Worm (Caenorhabditis elegans) whole organism, L2 larva: ENCODE measurements around the gene C30B5.6.

Source experiments
- C34F6.9 ChIP-seq: fragments of 150-350 bp; optimal IDR thresholded peaks from 2 replicates; lab custom pipeline; 2014; ENCODE audit warnings: missing biosample characterization, missing genetic modification characterization
- Y55F3AM.14 ChIP-seq: fragments of 200-800 bp; sonication (Bioruptor generic); optimal IDR thresholded peaks from 2 replicates; lab custom pipeline; 2018; ENCODE audit warnings: mild to moderate bottlenecking, missing genetic modification characterization, missing compliant biosample characterization
- alr-1 ChIP-seq: fragments of 150-350 bp; optimal IDR thresholded peaks from 2 replicates; lab custom pipeline; 2014; ENCODE audit warnings: missing biosample characterization, missing genetic modification characterization
- aly-2 ChIP-seq: fragments of 150-350 bp; optimal IDR thresholded peaks from 2 replicates; lab custom pipeline; 2014; ENCODE audit warnings: missing biosample characterization, missing genetic modification characterization
- blmp-1 ChIP-seq: sonication (generic microtip); optimal IDR thresholded peaks from 2 replicates; lab custom pipeline; 2017; ENCODE audit warnings: missing genetic modification characterization, mild to moderate bottlenecking, missing compliant biosample characterization, antibody characterized with exemption, moderate library complexity; ENCODE audit not compliant: insufficient read depth
- ceh-16 ChIP-seq: fragments of 150-350 bp; optimal IDR thresholded peaks from 2 replicates; lab custom pipeline; 2014; ENCODE audit warnings: missing biosample characterization, missing genetic modification characterization
- ceh-82 ChIP-seq: fragments of 150-350 bp; optimal IDR thresholded peaks from 2 replicates; lab custom pipeline; 2014; ENCODE audit warnings: missing biosample characterization, missing genetic modification characterization
- crh-2 ChIP-seq: sonication (generic microtip); optimal IDR thresholded peaks from 2 replicates; lab custom pipeline; 2017; ENCODE audit warnings: missing biosample characterization, missing genetic modification characterization
- dmd-4 ChIP-seq: sonication (generic microtip); optimal IDR thresholded peaks from 2 replicates; lab custom pipeline; 2017; ENCODE audit warnings: missing biosample characterization, missing genetic modification characterization
- elt-1 ChIP-seq: fragments of 150-350 bp; optimal IDR thresholded peaks from 2 replicates; lab custom pipeline; 2014; ENCODE audit warnings: missing biosample characterization, missing genetic modification characterization
- elt-3 ChIP-seq: sonication (generic microtip); optimal IDR thresholded peaks from 2 replicates; lab custom pipeline; 2017; ENCODE audit warnings: missing biosample characterization, missing genetic modification characterization
- fos-1 ChIP-seq: fragments of 150-350 bp; optimal IDR thresholded peaks from 2 replicates; lab custom pipeline; 2014; ENCODE audit warnings: missing biosample characterization, missing genetic modification characterization
- gmeb-1 ChIP-seq: fragments of 150-350 bp; optimal IDR thresholded peaks from 2 replicates; lab custom pipeline; 2014; ENCODE audit warnings: missing biosample characterization, missing genetic modification characterization
- lin-13 ChIP-seq: fragments of 150-350 bp; optimal IDR thresholded peaks from 2 replicates; lab custom pipeline; 2014; ENCODE audit warnings: missing biosample characterization, missing genetic modification reagents, missing genetic modification characterization
- lin-39 ChIP-seq: fragments of 150-350 bp; optimal IDR thresholded peaks from 2 replicates; lab custom pipeline; 2014; ENCODE audit warnings: missing biosample characterization, missing genetic modification reagents, missing genetic modification characterization
- mab-5 ChIP-seq: fragments of 150-350 bp; optimal IDR thresholded peaks from 2 replicates; lab custom pipeline; 2014; ENCODE audit warnings: missing biosample characterization, missing genetic modification characterization
- mdl-1 ChIP-seq, 2 experiments: fragments of 150-350 bp in 1 of 2; sonication (generic microtip) in 1 of 2; optimal IDR thresholded peaks; 2 replicates each; lab custom pipeline; 2017; ENCODE audit warnings: missing biosample characterization in 2 of 2, missing genetic modification characterization in 2 of 2
- nhr-10 ChIP-seq: sonication (generic microtip); optimal IDR thresholded peaks from 2 replicates; lab custom pipeline; 2017; ENCODE audit warnings: missing biosample characterization, missing genetic modification characterization
- nhr-11 ChIP-seq: fragments of 150-350 bp; optimal IDR thresholded peaks from 2 replicates; lab custom pipeline; 2014; ENCODE audit warnings: missing biosample characterization, missing genetic modification characterization
- nhr-12 ChIP-seq: fragments of 150-350 bp; optimal IDR thresholded peaks from 2 replicates; lab custom pipeline; 2014; ENCODE audit warnings: missing biosample characterization, missing genetic modification characterization
- nhr-129 ChIP-seq: fragments of 150-350 bp; optimal IDR thresholded peaks from 2 replicates; lab custom pipeline; 2014; ENCODE audit warnings: missing biosample characterization, missing genetic modification characterization
- nhr-23 ChIP-seq: fragments of 150-350 bp; optimal IDR thresholded peaks from 2 replicates; lab custom pipeline; 2014; ENCODE audit warnings: missing biosample characterization, missing genetic modification reagents, missing genetic modification characterization
- nhr-237 ChIP-seq: fragments of 150-350 bp; optimal IDR thresholded peaks from 2 replicates; lab custom pipeline; 2014; ENCODE audit warnings: missing biosample characterization, missing genetic modification characterization
- nhr-25 ChIP-seq: fragments of 150-350 bp; sonication (generic microtip); optimal IDR thresholded peaks from 3 replicates; lab custom pipeline; 2014; ENCODE audit warnings: missing biosample characterization, missing genetic modification characterization
- skn-1 ChIP-seq: sonication (generic microtip); optimal IDR thresholded peaks from 2 replicates; lab custom pipeline; 2017; ENCODE audit warnings: missing biosample characterization, missing genetic modification characterization
- sma-3 ChIP-seq: sonication (generic microtip); optimal IDR thresholded peaks from 2 replicates; lab custom pipeline; 2016; ENCODE audit warnings: missing genetic modification reagents, missing genetic modification characterization, missing compliant biosample characterization
- sma-9 ChIP-seq, 2 experiments: fragments of 150-350 bp in 1 of 2; sonication (generic microtip) in 1 of 2; optimal IDR thresholded peaks; 2 replicates each; lab custom pipeline; 2014 to 2016; ENCODE audit warnings: missing genetic modification characterization in 2 of 2, mild to moderate bottlenecking in 1 of 2, missing biosample characterization in 1 of 2, missing compliant biosample characterization in 1 of 2, missing genetic modification reagents in 1 of 2, moderate library complexity in 1 of 2
- snpc-4 ChIP-seq: fragments of 150-350 bp; optimal IDR thresholded peaks from 2 replicates; lab custom pipeline; 2014; ENCODE audit warnings: missing biosample characterization, missing genetic modification characterization
- unc-39 ChIP-seq: fragments of 150-350 bp; optimal IDR thresholded peaks from 2 replicates; lab custom pipeline; 2014; ENCODE audit warnings: missing biosample characterization, missing genetic modification characterization
- unc-55 ChIP-seq: fragments of 150-350 bp; sonication (generic microtip); optimal IDR thresholded peaks from 3 replicates; lab custom pipeline; 2014; ENCODE audit warnings: missing biosample characterization, missing genetic modification reagents, missing genetic modification characterization
- unc-62 ChIP-seq: fragments of 150-350 bp; optimal IDR thresholded peaks from 2 replicates; lab custom pipeline; 2014; ENCODE audit warnings: missing biosample characterization, missing genetic modification reagents, missing genetic modification characterization
- zag-1 ChIP-seq: fragments of 150-350 bp; optimal IDR thresholded peaks from 2 replicates; lab custom pipeline; 2014; ENCODE audit warnings: missing biosample characterization, missing genetic modification characterization
- ztf-1 ChIP-seq: fragments of 200-800 bp; sonication (Bioruptor generic); conservative IDR thresholded peaks from 2 replicates; pipeline ENCODE4 v1.3.6; 2022; ENCODE audit warnings: missing genetic modification characterization, missing compliant biosample characterization
- ztf-11 ChIP-seq: sonication (generic microtip); optimal IDR thresholded peaks from 2 replicates; lab custom pipeline; 2017; ENCODE audit warnings: missing biosample characterization, missing genetic modification characterization
- ztf-4 ChIP-seq: fragments of 150-350 bp; optimal IDR thresholded peaks from 2 replicates; lab custom pipeline; 2014; ENCODE audit warnings: missing biosample characterization, missing genetic modification characterization

Gene C30B5.6

DNA sequence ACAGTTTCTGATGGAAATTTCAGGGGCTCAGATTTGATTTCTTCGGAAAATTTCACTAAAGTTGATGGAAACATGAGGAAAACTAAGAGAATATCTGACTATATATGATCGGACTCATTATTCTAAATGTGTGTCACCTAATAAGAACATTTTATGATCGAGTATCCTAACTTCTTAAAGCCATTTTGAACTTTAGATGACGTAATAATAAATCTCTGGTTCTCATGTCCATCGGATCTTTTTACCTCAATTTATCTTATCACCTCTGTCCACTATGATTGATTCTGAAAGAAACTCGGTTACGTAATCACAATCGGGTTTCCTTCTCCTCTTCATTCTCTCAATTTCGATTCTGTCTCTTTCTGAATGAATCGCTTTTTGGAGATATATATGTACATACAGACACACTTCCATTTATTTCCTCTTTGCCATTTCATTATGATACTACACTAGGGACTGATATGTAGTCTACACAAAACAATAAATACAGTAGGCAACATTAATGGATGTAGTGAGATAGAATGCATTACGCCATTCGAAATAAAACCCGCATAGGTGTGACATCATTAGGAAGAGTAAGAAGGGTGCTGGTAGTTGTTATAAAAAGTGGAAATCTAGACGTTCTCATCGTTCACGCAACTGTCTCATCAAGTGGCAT, 34.9 kb upstream of the C30B5.6 start:
- TF ChIP-seq nhr-25 (tag; lab: Kevin White, UChicago) (no peak), fos-1 (tag; lab: Kevin White, UChicago) (no peak), nhr-23 (tag; lab: Kevin White, UChicago) (no peak), nhr-12 (tag; lab: Kevin White, UChicago) (no peak), dmd-4 (no peak), nhr-129 (no peak), unc-55 (GFP tag; lab: Kevin White, UChicago) (no peak), alr-1 (no peak), sma-9 (GFP tag; optimal IDR thresholded peaks at IDR 0.05; lab: Kevin White, UChicago) (no peak), sma-9 (tag; optimal IDR thresholded peaks at IDR 0.05; lab: Kevin White, UChicago) (no peak), aly-2 (tag; lab: Kevin White, UChicago) (no peak), lin-39 (tag; lab: Kevin White, UChicago) (no peak), mab-5 (tag; lab: Kevin White, UChicago) (no peak), elt-3 (tag; lab: Kevin White, UChicago) (no peak), zag-1 (tag; lab: Kevin White, UChicago) (no peak), lin-13 (GFP tag; lab: Kevin White, UChicago) (no peak)

ce11 chrII:6256024-6256423, 33.6 kb upstream of the C30B5.6 start, which contains the start of gene F13H8.5:
TSS of gene F13H8.5 (minus strand) at chrII:6256124.
- TF ChIP-seq nhr-237 (tag; lab: Kevin White, UChicago), result no peak
- TF ChIP-seq nhr-23 (tag; lab: Kevin White, UChicago), result no peak
- TF ChIP-seq nhr-25 (tag; lab: Kevin White, UChicago), result no peak
- no peak for TF ChIP-seq gmeb-1 (tag; lab: Kevin White, UChicago)
- TF ChIP-seq nhr-12 (tag; lab: Kevin White, UChicago), result no peak
- no peak for TF ChIP-seq ztf-4 (tag; lab: Kevin White, UChicago)
- no peak for TF ChIP-seq lin-13 (GFP tag; lab: Kevin White, UChicago)
- no peak for TF ChIP-seq skn-1 (tag; lab: Kevin White, UChicago)
- TF ChIP-seq sma-3 (GFP tag; lab: Kevin White, UChicago), result no peak
- no peak for TF ChIP-seq unc-62 (GFP tag; lab: Kevin White, UChicago)
- TF ChIP-seq nhr-11 (tag; lab: Kevin White, UChicago), result no peak
- no peak for TF ChIP-seq blmp-1 (tag; lab: Kevin White, UChicago)
- no peak for TF ChIP-seq Y55F3AM.14 (GFP tag; lab: Kevin White, UChicago)
- TF ChIP-seq sma-9 (GFP tag; optimal IDR thresholded peaks at IDR 0.05; lab: Kevin White, UChicago), result no peak
- no peak for TF ChIP-seq sma-9 (tag; optimal IDR thresholded peaks at IDR 0.05; lab: Kevin White, UChicago)
- TF ChIP-seq elt-1, result no peak
- no peak for TF ChIP-seq dmd-4
- no peak for TF ChIP-seq ztf-11 (tag; lab: Kevin White, UChicago)
- no peak for TF ChIP-seq ceh-82 (tag; lab: Kevin White, UChicago)
- no peak for TF ChIP-seq nhr-10 (tag; lab: Kevin White, UChicago)
- no peak for TF ChIP-seq unc-39

DNA sequence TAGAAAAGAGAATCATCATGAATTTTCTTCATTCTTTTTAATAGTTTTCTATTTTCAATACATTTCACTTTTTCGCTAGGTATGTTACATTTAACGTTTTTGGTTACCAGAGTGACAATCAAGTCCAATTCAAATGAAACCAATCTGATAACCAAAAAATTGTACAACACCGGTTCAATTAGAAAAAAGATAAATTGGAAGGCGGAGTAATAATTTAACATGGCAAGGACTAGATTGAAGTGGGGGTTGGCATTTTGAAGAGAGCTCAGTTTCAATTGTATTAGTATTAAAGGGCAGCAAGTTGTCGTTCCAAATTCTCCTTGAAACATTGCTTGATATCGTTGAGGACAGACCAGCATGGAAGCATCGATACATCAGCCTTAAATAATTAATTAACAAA, 30.2 kb upstream of the C30B5.6 start:
- no peak for TF ChIP-seq mdl-1 (tag; optimal IDR thresholded peaks at IDR 0.05; lab: Kevin White, UChicago)
- TF ChIP-seq ceh-16, result no peak
- TF ChIP-seq lin-39 (tag; lab: Kevin White, UChicago), result no peak
- no peak for TF ChIP-seq blmp-1 (tag; lab: Kevin White, UChicago)
- TF ChIP-seq lin-13 (GFP tag; lab: Kevin White, UChicago), result no peak
- no peak for TF ChIP-seq C34F6.9 (tag; lab: Kevin White, UChicago)
- TF ChIP-seq sma-3 (GFP tag; lab: Kevin White, UChicago), result no peak
- TF ChIP-seq nhr-25 (tag; lab: Kevin White, UChicago), result no peak
- TF ChIP-seq ztf-11 (tag; lab: Kevin White, UChicago), result no peak
- TF ChIP-seq crh-2 (tag; lab: Kevin White, UChicago), result no peak
- TF ChIP-seq aly-2 (tag; lab: Kevin White, UChicago), result no peak
- TF ChIP-seq ztf-1 (GFP tag; lab: Robert Waterston, UW), result no peak
- no peak for TF ChIP-seq unc-62 (GFP tag; lab: Kevin White, UChicago)
- no peak for TF ChIP-seq elt-1
- no peak for TF ChIP-seq nhr-23 (tag; lab: Kevin White, UChicago)
- TF ChIP-seq mab-5 (tag; lab: Kevin White, UChicago), result no peak
- TF ChIP-seq snpc-4 (tag; lab: Kevin White, UChicago), result no peak
- no peak for TF ChIP-seq ztf-4 (tag; lab: Kevin White, UChicago)
